Fruit fly (Drosophila melanogaster): ENCODE results near the gene ppk7.

The ppk7 gene

dm6 chr2L:6354231-6354630 lies at the start of gene ppk7:
Gene ppk7 (minus strand): TSS chr2L:6354331.
- TF ChIP-seq Myc (optimal IDR thresholded peaks at IDR 0.05), result no peak
- no peak for TF ChIP-seq ttk (optimal IDR thresholded peaks at IDR 0.05)

dm6 chr2L:6397149-6397548 lies 43.0 kb upstream of the ppk7 start, which contains the start of gene CG42369:
Gene CG42369 (minus strand): TSS chr2L:6397249.
- TF ChIP-seq h (optimal IDR thresholded peaks at IDR 0.05) (no peak), psq (optimal IDR thresholded peaks at IDR 0.05) (no peak), Myc (optimal IDR thresholded peaks at IDR 0.05) (no peak), Sin3A (optimal IDR thresholded peaks at IDR 0.05) (no peak), insv (optimal IDR thresholded peaks at IDR 0.05) (no peak), ttk (optimal IDR thresholded peaks at IDR 0.05) (no peak)

dm6 chr2L:6391469-6391868 lies 37.3 kb upstream of the ppk7 start:
- TF ChIP-seq Myc (optimal IDR thresholded peaks at IDR 0.05) (no peak), h (optimal IDR thresholded peaks at IDR 0.05) (no peak), Sin3A (optimal IDR thresholded peaks at IDR 0.05) (no peak), psq (optimal IDR thresholded peaks at IDR 0.05) (no peak), insv (optimal IDR thresholded peaks at IDR 0.05) (no peak), ttk (optimal IDR thresholded peaks at IDR 0.05) (no peak)

- TF ChIP-seq ttk (optimal IDR thresholded peaks at IDR 0.05) (no peak), insv (optimal IDR thresholded peaks at IDR 0.05) (no peak), h (optimal IDR thresholded peaks at IDR 0.05) (no peak), Sin3A (optimal IDR thresholded peaks at IDR 0.05) (no peak), Myc (optimal IDR thresholded peaks at IDR 0.05) (no peak), psq (optimal IDR thresholded peaks at IDR 0.05) (no peak)
Observed at dm6 chr2L:6387068-6387467, 32.9 kb upstream of the ppk7 start.

- TF ChIP-seq h (optimal IDR thresholded peaks at IDR 0.05) (no peak), Myc (optimal IDR thresholded peaks at IDR 0.05) (no peak), psq (optimal IDR thresholded peaks at IDR 0.05) (no peak), ttk (optimal IDR thresholded peaks at IDR 0.05) (no peak), Sin3A (optimal IDR thresholded peaks at IDR 0.05) (no peak), insv (optimal IDR thresholded peaks at IDR 0.05) (no peak)
Observed at dm6 chr2L:6385409-6385808, 31.3 kb upstream of the ppk7 start, which contains the start of gene Nepl6. Gene Nepl6 (minus strand): TSS chr2L:6385512.

- TF ChIP-seq Myc (optimal IDR thresholded peaks at IDR 0.05) (no peak), insv (optimal IDR thresholded peaks at IDR 0.05) (no peak), Sin3A (optimal IDR thresholded peaks at IDR 0.05) (no peak), ttk (optimal IDR thresholded peaks at IDR 0.05) (no peak), psq (optimal IDR thresholded peaks at IDR 0.05) (no peak), h (optimal IDR thresholded peaks at IDR 0.05) (no peak)
Observed at dm6 chr2L:6380966-6381365, 26.8 kb upstream of the ppk7 start, which contains the start of gene Nepl5. Gene Nepl5 (plus strand): TSS chr2L:6381266.

- TF ChIP-seq Myc (optimal IDR thresholded peaks at IDR 0.05) (no peak), insv (optimal IDR thresholded peaks at IDR 0.05) (no peak), psq (optimal IDR thresholded peaks at IDR 0.05) (no peak), Sin3A (optimal IDR thresholded peaks at IDR 0.05) (no peak), ttk (optimal IDR thresholded peaks at IDR 0.05) (no peak), h (optimal IDR thresholded peaks at IDR 0.05) (no peak)
Observed at dm6 chr2L:6379197-6379596, 25.1 kb upstream of the ppk7 start.

dm6 chr2L:6373141-6373540 lies 19.0 kb upstream of the ppk7 start:
- TF ChIP-seq h (optimal IDR thresholded peaks at IDR 0.05), result no peak
- no peak for TF ChIP-seq Myc (optimal IDR thresholded peaks at IDR 0.05)
- no peak for TF ChIP-seq insv (optimal IDR thresholded peaks at IDR 0.05)
- no peak for TF ChIP-seq ttk (optimal IDR thresholded peaks at IDR 0.05)
- no peak for TF ChIP-seq psq (optimal IDR thresholded peaks at IDR 0.05)
- TF ChIP-seq Sin3A (optimal IDR thresholded peaks at IDR 0.05), result no peak

dm6 chr2L:6372088-6372487 lies 18.0 kb upstream of the ppk7 start, which contains the start of gene slam:
Gene slam (plus strand): TSS chr2L:6372388.
- TF ChIP-seq Sin3A (optimal IDR thresholded peaks at IDR 0.05), result no peak
- TF ChIP-seq Myc (optimal IDR thresholded peaks at IDR 0.05), result no peak
- TF ChIP-seq psq (optimal IDR thresholded peaks at IDR 0.05), result no peak
- TF ChIP-seq h (optimal IDR thresholded peaks at IDR 0.05), result no peak
- TF ChIP-seq insv (optimal IDR thresholded peaks at IDR 0.05), result no peak
- TF ChIP-seq ttk (optimal IDR thresholded peaks at IDR 0.05), result no peak

dm6 chr2L:6371025-6371641 lies 17.0 kb upstream of the ppk7 start:
- TF ChIP-seq ttk (optimal IDR thresholded peaks at IDR 0.05) (no peak), h (optimal IDR thresholded peaks at IDR 0.05) (no peak), psq (optimal IDR thresholded peaks at IDR 0.05) (no peak), Sin3A (optimal IDR thresholded peaks at IDR 0.05) (no peak), insv (optimal IDR thresholded peaks at IDR 0.05) (no peak), Myc (optimal IDR thresholded peaks at IDR 0.05) (no peak)

- TF ChIP-seq insv (optimal IDR thresholded peaks at IDR 0.05) (no peak), h (optimal IDR thresholded peaks at IDR 0.05) (no peak), ttk (optimal IDR thresholded peaks at IDR 0.05) (peak; percentile 96)
Observed at dm6 chr2L:6369286-6369685, 15.2 kb upstream of the ppk7 start.

- TF ChIP-seq Sin3A (optimal IDR thresholded peaks at IDR 0.05) (no peak), psq (optimal IDR thresholded peaks at IDR 0.05) (no peak), ttk (optimal IDR thresholded peaks at IDR 0.05) (no peak)
Observed at dm6 chr2L:6367478-6367932, 13.4 kb upstream of the ppk7 start, which contains the start of gene Nepl4. Gene Nepl4 (plus strand): TSS chr2L:6367882.

- TF ChIP-seq ttk (optimal IDR thresholded peaks at IDR 0.05), result no peak
- TF ChIP-seq psq (optimal IDR thresholded peaks at IDR 0.05), result no peak
- TF ChIP-seq Sin3A (optimal IDR thresholded peaks at IDR 0.05), result no peak
- TF ChIP-seq h (optimal IDR thresholded peaks at IDR 0.05), result no peak
- TF ChIP-seq insv (optimal IDR thresholded peaks at IDR 0.05), result no peak
- TF ChIP-seq Myc (optimal IDR thresholded peaks at IDR 0.05), result no peak
Observed at dm6 chr2L:6366924-6367323, 12.8 kb upstream of the ppk7 start.

Measured in Kc167 (cell line).